Fruit fly (Drosophila melanogaster) whole organism, pupa: ENCODE measurements around the gene ERR.

ENCODE experiments used
- CG10348 ChIP-seq: fragments of 200-800 bp; sonication (Bioruptor generic); IDR thresholded peaks from 2 replicates; pipeline ENCODE4 v1.3.6; 2022; ENCODE audit warnings: missing biosample characterization, missing genetic modification characterization
- CG13204 ChIP-seq: fragments of 200-800 bp; sonication (Bioruptor generic); optimal IDR thresholded peaks from 2 replicates; lab custom pipeline; 2018; ENCODE audit warnings: missing biosample characterization, mild to moderate bottlenecking, missing genetic modification characterization, moderate library complexity
- CG14655 ChIP-seq: fragments of 200-800 bp; sonication (Bioruptor generic); optimal IDR thresholded peaks from 3 replicates; lab custom pipeline; 2017; ENCODE audit warnings: mild to moderate bottlenecking, missing biosample characterization, missing genetic modification reagents, missing genetic modification characterization
- CG15710 ChIP-seq: fragments of 200-800 bp; sonication (Bioruptor generic); optimal IDR thresholded peaks from 2 replicates; lab custom pipeline; 2018; ENCODE audit warnings: missing biosample characterization, mild to moderate bottlenecking, missing genetic modification characterization, moderate library complexity
- CG32121 ChIP-seq: fragments of 200-800 bp; sonication (Bioruptor generic); IDR thresholded peaks from 2 replicates; pipeline ENCODE4 v1.3.6; 2022; ENCODE audit warnings: missing biosample characterization, missing genetic modification characterization
- CG8159 ChIP-seq: fragments of 200-800 bp; sonication (Bioruptor generic); optimal IDR thresholded peaks from 3 replicates; lab custom pipeline; 2018; ENCODE audit warnings: missing biosample characterization, mild to moderate bottlenecking, missing genetic modification characterization, moderate library complexity
- CG8301 ChIP-seq: fragments of 200-800 bp; sonication (Bioruptor generic); optimal IDR thresholded peaks from 2 replicates; lab custom pipeline; 2018; ENCODE audit warnings: missing biosample characterization, mild to moderate bottlenecking, missing genetic modification characterization
- CG9948 ChIP-seq: fragments of 200-800 bp; sonication (Bioruptor generic); optimal IDR thresholded peaks from 2 replicates; lab custom pipeline; 2018; ENCODE audit warnings: missing biosample characterization, mild to moderate bottlenecking, missing genetic modification characterization, moderate library complexity
- EcR ChIP-seq: fragments of 200-800 bp; sonication (Bioruptor generic); optimal IDR thresholded peaks from 3 replicates; lab custom pipeline; 2019; ENCODE audit warnings: missing biosample characterization, missing genetic modification characterization, mild to moderate bottlenecking, moderate library complexity, missing genetic modification reagents
- Pif1B ChIP-seq: fragments of 200-800 bp; sonication (Bioruptor generic); optimal IDR thresholded peaks from 3 replicates; lab custom pipeline; 2016; ENCODE audit warnings: missing biosample characterization, missing genetic modification characterization
- fd96Ca ChIP-seq: fragments of 200-800 bp; sonication (Bioruptor generic); IDR thresholded peaks from 3 replicates; pipeline ENCODE4 v1.3.6; 2022; ENCODE audit warnings: missing biosample characterization, missing genetic modification characterization
- gl ChIP-seq: fragments of 200-800 bp; sonication (Bioruptor generic); optimal IDR thresholded peaks from 2 replicates; lab custom pipeline; 2018; ENCODE audit warnings: missing biosample characterization, mild to moderate bottlenecking, missing genetic modification characterization

DNA sequence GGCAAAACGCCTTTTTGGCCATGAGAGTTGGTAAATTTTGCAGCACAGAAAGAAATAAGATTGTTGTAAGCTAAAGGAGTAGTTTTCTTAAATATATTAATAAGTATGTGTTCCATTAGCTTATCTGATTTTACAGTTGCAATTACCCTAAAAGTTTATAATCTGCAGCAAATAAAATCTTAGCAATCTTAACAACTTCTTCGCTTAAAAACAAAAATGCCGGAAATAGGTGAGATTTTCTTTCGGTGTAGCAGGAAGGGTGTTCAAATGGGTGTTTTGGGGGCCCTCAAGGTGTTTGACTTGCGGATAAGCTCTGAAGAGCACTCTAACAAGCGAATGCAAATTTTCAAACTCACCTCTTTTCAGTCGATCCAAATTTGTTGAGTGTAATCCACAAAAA lies 35.7 kb downstream of the ERR start:
- TF ChIP-seq CG10348 (GFP tag; lab: Robert Waterston, UW) (no peak), CG13204 (GFP tag; lab: Kevin White, UChicago) (no peak), Pif1B (no peak), fd96Ca (GFP tag; lab: Robert Waterston, UW) (no peak), CG8301 (peak; percentile 19), EcR (no peak), CG15710 (tag; lab: Kevin White, UChicago) (no peak), CG8159 (tag; lab: Kevin White, UChicago) (no peak), CG9948 (no peak), CG32121 (GFP tag; lab: Robert Waterston, UW) (no peak), gl (no peak), CG14655 (GFP tag; lab: Kevin White, UChicago) (no peak)
